Worm (Caenorhabditis elegans) whole organism, L3 larva: ENCODE data around the gene sun-1.
A peak's percentile ranks its signal among the peaks of the same experiment; 100 is the strongest.

Source experiments
- aly-2 ChIP-seq: fragments of 150-350 bp; optimal IDR thresholded peaks from 2 replicates; lab custom pipeline; 2014; ENCODE audit warnings: missing biosample characterization, missing genetic modification characterization
- ceh-16 ChIP-seq: sonication (generic microtip); optimal IDR thresholded peaks from 2 replicates; lab custom pipeline; 2017; ENCODE audit warnings: missing biosample characterization, missing genetic modification characterization
- ceh-28 ChIP-seq: fragments of 150-350 bp; optimal IDR thresholded peaks from 2 replicates; lab custom pipeline; 2014; ENCODE audit warnings: missing biosample characterization, missing genetic modification reagents, missing genetic modification characterization
- ceh-82 ChIP-seq: fragments of 150-350 bp; optimal IDR thresholded peaks from 2 replicates; lab custom pipeline; 2014; ENCODE audit warnings: missing biosample characterization, missing genetic modification characterization
- egl-5 ChIP-seq: fragments of 150-350 bp; optimal IDR thresholded peaks from 2 replicates; lab custom pipeline; 2017; ENCODE audit warnings: missing biosample characterization, missing genetic modification reagents, missing genetic modification characterization, inconsistent platforms
- elt-2 ChIP-seq: sonication (generic microtip); optimal IDR thresholded peaks from 2 replicates; lab custom pipeline; 2016; ENCODE audit warnings: missing genetic modification reagents, mild to moderate bottlenecking, missing genetic modification characterization, missing compliant biosample characterization
- elt-3 ChIP-seq, 3 experiments: fragments of 150-350 bp in 1 of 3; sonication (generic microtip) in 2 of 3; optimal IDR thresholded peaks; 2 replicates in 2 of 3; 4 replicates in 1 of 3; lab custom pipeline; 2014 to 2017; ENCODE audit warnings: missing biosample characterization in 3 of 3, missing genetic modification characterization in 3 of 3
- fkh-10 ChIP-seq: sonication (generic microtip); optimal IDR thresholded peaks from 2 replicates; lab custom pipeline; 2017; ENCODE audit warnings: missing biosample characterization, missing genetic modification reagents, missing genetic modification characterization
- fkh-2 ChIP-seq: fragments of 150-350 bp; optimal IDR thresholded peaks from 2 replicates; lab custom pipeline; 2014; ENCODE audit warnings: missing biosample characterization, missing genetic modification reagents, missing genetic modification characterization
- fos-1 ChIP-seq: fragments of 150-350 bp; optimal IDR thresholded peaks from 2 replicates; lab custom pipeline; 2014; ENCODE audit warnings: missing biosample characterization, missing genetic modification characterization
- hmg-11 ChIP-seq: sonication (generic microtip); optimal IDR thresholded peaks from 2 replicates; lab custom pipeline; 2016; ENCODE audit warnings: missing genetic modification characterization, missing compliant biosample characterization
- jun-1 ChIP-seq: fragments of 150-350 bp; optimal IDR thresholded peaks from 2 replicates; lab custom pipeline; 2014; ENCODE audit warnings: missing biosample characterization, missing genetic modification reagents, missing genetic modification characterization
- lin-15B ChIP-seq: fragments of 150-350 bp; optimal IDR thresholded peaks from 2 replicates; lab custom pipeline; 2014; ENCODE audit warnings: missing biosample characterization, missing genetic modification characterization
- lin-39 ChIP-seq: fragments of 150-350 bp; optimal IDR thresholded peaks from 2 replicates; lab custom pipeline; 2018; ENCODE audit warnings: missing biosample characterization, missing genetic modification reagents, missing genetic modification characterization
- lsy-12 ChIP-seq: sonication (generic microtip); optimal IDR thresholded peaks from 2 replicates; lab custom pipeline; 2016; ENCODE audit warnings: mild to moderate bottlenecking, missing genetic modification characterization, missing compliant biosample characterization
- nhr-11 ChIP-seq: fragments of 150-350 bp; optimal IDR thresholded peaks from 2 replicates; lab custom pipeline; 2014; ENCODE audit warnings: missing biosample characterization, missing genetic modification characterization
- nhr-12 ChIP-seq: fragments of 150-350 bp; optimal IDR thresholded peaks from 2 replicates; lab custom pipeline; 2014; ENCODE audit warnings: missing biosample characterization, missing genetic modification characterization
- nhr-23 ChIP-seq: fragments of 150-350 bp; optimal IDR thresholded peaks from 2 replicates; lab custom pipeline; 2014; ENCODE audit warnings: missing biosample characterization, missing genetic modification reagents, missing genetic modification characterization
- nhr-43 ChIP-seq: sonication (generic microtip); optimal IDR thresholded peaks from 2 replicates; lab custom pipeline; 2016; ENCODE audit warnings: mild to moderate bottlenecking, missing genetic modification characterization, missing compliant biosample characterization; ENCODE audit not compliant: poor library complexity, severe bottlenecking
- nhr-67 ChIP-seq: fragments of 150-350 bp; optimal IDR thresholded peaks from 2 replicates; lab custom pipeline; 2014; ENCODE audit warnings: missing biosample characterization, missing genetic modification characterization
- nhr-76 ChIP-seq: fragments of 150-350 bp; sonication (generic microtip); optimal IDR thresholded peaks from 5 replicates; lab custom pipeline; 2014; ENCODE audit warnings: missing biosample characterization, missing genetic modification characterization
- nhr-77 ChIP-seq: fragments of 150-350 bp; optimal IDR thresholded peaks from 2 replicates; lab custom pipeline; 2014; ENCODE audit warnings: missing biosample characterization, missing genetic modification characterization
- pqm-1 ChIP-seq: fragments of 150-350 bp; optimal IDR thresholded peaks from 2 replicates; lab custom pipeline; 2017; ENCODE audit warnings: missing biosample characterization, missing genetic modification characterization, inconsistent platforms
- sea-2 ChIP-seq: fragments of 150-350 bp; sonication (generic microtip); optimal IDR thresholded peaks from 4 replicates; lab custom pipeline; 2014; ENCODE audit warnings: missing biosample characterization, missing genetic modification reagents, missing genetic modification characterization
- skn-1 ChIP-seq: fragments of 150-350 bp; optimal IDR thresholded peaks from 2 replicates; lab custom pipeline; 2014; ENCODE audit warnings: missing biosample characterization, missing genetic modification characterization
- snpc-4 ChIP-seq: fragments of 150-350 bp; optimal IDR thresholded peaks from 2 replicates; lab custom pipeline; 2014; ENCODE audit warnings: missing biosample characterization, missing genetic modification characterization
- unc-39 ChIP-seq: sonication (generic microtip); optimal IDR thresholded peaks from 4 replicates; lab custom pipeline; 2017; ENCODE audit warnings: missing biosample characterization, missing genetic modification characterization
- zag-1 ChIP-seq: fragments of 150-350 bp; optimal IDR thresholded peaks from 2 replicates; lab custom pipeline; 2014; ENCODE audit warnings: missing biosample characterization, missing genetic modification characterization
- ztf-11 ChIP-seq: fragments of 150-350 bp; optimal IDR thresholded peaks from 2 replicates; lab custom pipeline; 2014; ENCODE audit warnings: missing biosample characterization, missing genetic modification characterization
- ztf-4 ChIP-seq: fragments of 150-350 bp; optimal IDR thresholded peaks from 2 replicates; lab custom pipeline; 2014; ENCODE audit warnings: missing biosample characterization, missing genetic modification characterization

The sun-1 gene

DNA sequence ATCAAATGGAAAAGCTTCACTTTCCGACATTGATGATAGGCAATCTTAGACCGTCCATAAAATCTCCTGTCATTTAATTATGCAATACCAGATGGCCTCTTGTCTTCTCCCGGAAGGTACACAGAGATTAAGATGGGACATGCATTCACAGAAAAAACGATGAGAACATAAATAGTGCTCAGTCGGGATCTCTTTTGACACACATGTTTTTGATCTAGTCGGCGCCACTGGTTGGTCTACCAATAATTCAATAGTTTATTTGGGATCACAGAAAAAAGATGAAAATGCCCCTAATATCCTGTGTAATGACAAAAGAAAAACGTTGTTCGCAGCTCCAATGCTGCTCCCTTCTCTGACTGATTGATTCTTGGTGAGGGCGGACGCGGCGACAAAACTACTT, 32.3 kb downstream of the sun-1 start:
- peak; percentile 11 for TF ChIP-seq lin-39 (tag; lab: Kevin White, UChicago)
- no peak for TF ChIP-seq pqm-1 (tag; lab: Kevin White, UChicago)

DNA sequence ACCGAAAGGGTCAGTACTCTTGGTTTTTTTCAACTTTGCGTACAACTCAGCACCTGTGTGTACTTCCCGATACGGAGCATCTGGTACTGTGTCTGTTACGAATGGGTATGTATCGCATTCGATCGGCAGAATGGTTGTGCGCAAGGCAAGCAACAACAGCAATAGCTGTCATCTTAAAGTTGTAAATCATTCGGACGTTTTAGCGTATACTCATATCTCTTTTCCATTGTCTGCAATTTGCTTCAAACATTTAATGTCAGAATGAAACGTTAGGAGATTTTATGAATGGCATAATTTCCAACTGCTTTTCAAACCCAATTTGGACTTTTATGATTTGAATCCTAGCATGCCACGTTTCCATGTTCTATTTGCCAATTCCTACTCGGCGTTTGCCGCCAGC, 36.3 kb downstream of the sun-1 start:
- TF ChIP-seq lin-39 (tag; lab: Kevin White, UChicago) (no peak), ceh-82 (no peak), aly-2 (tag; lab: Kevin White, UChicago) (no peak), ztf-11 (no peak)

DNA sequence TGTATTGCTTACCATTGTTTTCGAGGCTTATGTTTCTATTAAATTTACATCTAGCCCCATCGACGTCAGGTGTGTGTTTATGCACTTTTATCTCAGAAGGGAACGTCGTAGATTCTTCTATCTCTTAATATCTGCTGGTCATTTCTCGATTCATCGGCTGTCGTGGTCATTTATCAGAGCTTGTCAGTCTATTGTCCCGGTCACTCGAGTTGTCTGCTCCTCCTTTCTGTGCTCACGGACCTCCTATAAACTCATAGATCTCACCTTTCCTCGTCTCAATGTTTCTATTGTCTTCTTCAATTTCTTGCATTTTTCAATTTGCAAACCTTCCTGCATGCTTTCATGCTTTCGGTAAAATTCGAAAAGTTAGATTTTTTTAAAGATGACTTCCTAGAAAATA, 39.1 kb downstream of the sun-1 start:
- no peak for TF ChIP-seq skn-1 (tag; lab: Kevin White, UChicago)
- TF ChIP-seq lsy-12 (tag; lab: Kevin White, UChicago), result no peak
- TF ChIP-seq egl-5, result no peak
- no peak for TF ChIP-seq ceh-82
- no peak for TF ChIP-seq nhr-11 (tag; lab: Kevin White, UChicago)
- no peak for TF ChIP-seq sea-2
- TF ChIP-seq nhr-23 (tag; lab: Kevin White, UChicago), result no peak
- no peak for TF ChIP-seq fkh-2
- TF ChIP-seq fkh-10 (GFP tag; lab: Kevin White, UChicago), result no peak
- no peak for TF ChIP-seq elt-3 (tag; optimal IDR thresholded peaks at IDR 0.05; lab: Kevin White, UChicago)
- no peak for TF ChIP-seq pqm-1 (tag; lab: Kevin White, UChicago)
- no peak for TF ChIP-seq hmg-11 (tag; lab: Kevin White, UChicago)
- no peak for TF ChIP-seq nhr-77 (tag; lab: Kevin White, UChicago)
- TF ChIP-seq fos-1 (tag; lab: Kevin White, UChicago), result no peak
- TF ChIP-seq nhr-76, result no peak

DNA sequence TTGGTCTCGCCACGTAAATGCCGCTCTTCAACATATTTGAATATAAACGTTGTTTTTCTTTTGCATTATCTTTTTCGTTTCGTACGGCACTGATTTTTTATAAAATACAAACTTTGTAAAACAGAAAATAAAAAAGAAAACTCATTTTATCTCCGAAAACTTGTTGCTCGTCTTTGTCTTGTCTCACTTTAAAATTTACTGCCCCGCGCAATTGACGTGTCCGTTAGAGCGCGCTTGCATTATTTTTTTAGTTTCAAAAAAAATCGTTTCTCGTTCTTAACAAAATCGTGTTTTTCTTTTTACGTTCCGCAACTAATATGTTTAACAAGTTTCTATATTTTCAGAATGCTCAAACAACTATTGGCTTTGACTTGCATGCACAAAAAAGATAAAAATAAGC, 40.8 kb downstream of the sun-1 start, which contains the start of gene noca-1:
TSS of gene noca-1 (plus strand) at position 345 of the 400 bp plus-strand sequence.
- TF ChIP-seq elt-2 (tag; lab: Kevin White, UChicago) (no peak), ceh-28 (tag; lab: Kevin White, UChicago) (no peak), ztf-4 (tag; lab: Kevin White, UChicago) (no peak), hmg-11 (tag; lab: Kevin White, UChicago) (no peak), aly-2 (tag; lab: Kevin White, UChicago) (no peak), nhr-77 (tag; lab: Kevin White, UChicago) (no peak), ceh-16 (tag; lab: Kevin White, UChicago) (no peak), snpc-4 (no peak), jun-1 (no peak), nhr-12 (tag; lab: Kevin White, UChicago) (no peak), nhr-67 (tag; lab: Kevin White, UChicago) (no peak), nhr-43 (tag; lab: Kevin White, UChicago) (no peak), lin-15B (tag; lab: Kevin White, UChicago) (no peak), unc-39 (tag; lab: Kevin White, UChicago) (no peak), ztf-11 (no peak), lsy-12 (tag; lab: Kevin White, UChicago) (no peak), zag-1 (tag; lab: Kevin White, UChicago) (no peak)
- TF ChIP-seq, all 47 proteins: peak for 0
